Worm (Caenorhabditis elegans): Measurements from ENCODE around the gene C14E2.1.

C14E2.1 gene

ce11 chrX:1826166-1826565 lies at the start of gene C14E2.1:
Gene C14E2.1, plus strand, starts transcription at chrX:1826466.
- no peak for TF ChIP-seq snpc-1.1 (tag; optimal IDR thresholded peaks at IDR 0.05; ENCODE audit: insufficient read depth)
- no peak for TF ChIP-seq unc-130 (GFP tag; optimal IDR thresholded peaks at IDR 0.05)
- TF ChIP-seq F52B5.7 (tag; optimal IDR thresholded peaks at IDR 0.05), result no peak
- TF ChIP-seq dox-1 (GFP tag; IDR thresholded peaks at IDR 0.05), result no peak
- TF ChIP-seq B0336.3 (GFP tag; IDR thresholded peaks at IDR 0.05), result no peak
- TF ChIP-seq ztf-22 (GFP tag; optimal IDR thresholded peaks at IDR 0.05), result no peak
- no peak for TF ChIP-seq zfh-2 (GFP tag; conservative IDR thresholded peaks at IDR 0.05)
- TF ChIP-seq T26A5.8 (tag; optimal IDR thresholded peaks at IDR 0.05), result no peak
- TF ChIP-seq him-1 (tag; optimal IDR thresholded peaks at IDR 0.05), result no peak
- TF ChIP-seq ceh-91 (GFP tag; IDR thresholded peaks at IDR 0.05), result no peak
- no peak for TF ChIP-seq madf-3 (GFP tag; IDR thresholded peaks at IDR 0.05)
- no peak for TF ChIP-seq tlf-1 (GFP tag; optimal IDR thresholded peaks at IDR 0.05)
- no peak for TF ChIP-seq lir-1 (GFP tag; conservative IDR thresholded peaks at IDR 0.05)
- no peak for TF ChIP-seq lin-35 (GFP tag; optimal IDR thresholded peaks at IDR 0.05)

ce11 chrX:1777988-1778387 lies 48.3 kb upstream of the C14E2.1 start, which contains the start of gene elc-2:
Gene elc-2, minus strand, starts transcription at chrX:1778088.
- TF ChIP-seq K11D2.4 (GFP tag; IDR thresholded peaks at IDR 0.05) (no peak), nfyb-1 (GFP tag; IDR thresholded peaks at IDR 0.05) (no peak), nfya-1 (tag; optimal IDR thresholded peaks at IDR 0.05; ENCODE audit: borderline replicate concordance, insufficient read depth) (no peak), nhr-179 (tag; optimal IDR thresholded peaks at IDR 0.05) (no peak), atf-7 (tag; optimal IDR thresholded peaks at IDR 0.05) (no peak), dpl-1 (GFP tag; optimal IDR thresholded peaks at IDR 0.05) (no peak), tbx-9 (tag; optimal IDR thresholded peaks at IDR 0.05; ENCODE audit: borderline replicate concordance) (no peak), F49E8.2 (tag; optimal IDR thresholded peaks at IDR 0.05; ENCODE audit: insufficient read depth) (no peak), lin-35 (GFP tag; optimal IDR thresholded peaks at IDR 0.05) (no peak), Y79H2A.3 (GFP tag; conservative IDR thresholded peaks at IDR 0.05) (no peak), ztf-28 (GFP tag; IDR thresholded peaks at IDR 0.05) (no peak), F39B2.1 (GFP tag; IDR thresholded peaks at IDR 0.05) (no peak), T07F8.4 (tag; optimal IDR thresholded peaks at IDR 0.05) (no peak), B0261.1 (tag; optimal IDR thresholded peaks at IDR 0.05) (no peak), zim-3 (tag; optimal IDR thresholded peaks at IDR 0.05) (no peak), ceh-79 (tag; optimal IDR thresholded peaks at IDR 0.05) (no peak), B0336.3 (GFP tag; IDR thresholded peaks at IDR 0.05) (no peak)

- no peak for TF ChIP-seq mes-4 (tag; optimal IDR thresholded peaks at IDR 0.05)
- TF ChIP-seq hlh-26 (GFP tag; conservative IDR thresholded peaks at IDR 0.05), result no peak
- no peak for TF ChIP-seq C06A6.2 (GFP tag; conservative IDR thresholded peaks at IDR 0.05)
- no peak for TF ChIP-seq egl-18 (GFP tag; IDR thresholded peaks at IDR 0.05)
- TF ChIP-seq D2030.7 (GFP tag; IDR thresholded peaks at IDR 0.05), result no peak
- no peak for TF ChIP-seq lir-1 (GFP tag; conservative IDR thresholded peaks at IDR 0.05)
- no peak for TF ChIP-seq Y53G8AR.9 (GFP tag; conservative IDR thresholded peaks at IDR 0.05)
- TF ChIP-seq lin-26 (GFP tag; IDR thresholded peaks at IDR 0.05), result no peak
- TF ChIP-seq unc-62 (GFP tag; optimal IDR thresholded peaks at IDR 0.05), result no peak
- TF ChIP-seq athp-1 (tag; optimal IDR thresholded peaks at IDR 0.05), result no peak
- no peak for TF ChIP-seq nhr-120 (GFP tag; IDR thresholded peaks at IDR 0.05)
Measured at ce11 chrX:1785692-1786091, 40.6 kb upstream of the C14E2.1 start.
